Worm (Caenorhabditis elegans) whole organism, L2 larva: ENCODE results near the gene ZK177.1.
"Not testable (repeated sequence)": the region's sequence is repeated elsewhere in the genome, so short reads cannot be mapped to it uniquely, and the experiment has no call there.

Source experiments
- aly-2 ChIP-seq: fragments of 150-350 bp; optimal IDR thresholded peaks from 2 replicates; lab custom pipeline; 2014; ENCODE audit warnings: missing biosample characterization, missing genetic modification characterization
- ama-1 ChIP-seq: fragments of 150-350 bp; optimal IDR thresholded peaks from 2 replicates; lab custom pipeline; 2018; ENCODE audit warnings: inconsistent platforms
- egl-27 ChIP-seq: sonication (generic microtip); optimal IDR thresholded peaks from 3 replicates; lab custom pipeline; 2017; ENCODE audit warnings: missing biosample characterization, missing genetic modification reagents, missing genetic modification characterization
- elt-1 ChIP-seq: fragments of 150-350 bp; optimal IDR thresholded peaks from 2 replicates; lab custom pipeline; 2014; ENCODE audit warnings: missing biosample characterization, missing genetic modification characterization
- lin-13 ChIP-seq: fragments of 150-350 bp; optimal IDR thresholded peaks from 2 replicates; lab custom pipeline; 2014; ENCODE audit warnings: missing biosample characterization, missing genetic modification reagents, missing genetic modification characterization
- lsy-2 ChIP-seq, 2 experiments: fragments of 150-350 bp in 1 of 2; sonication (generic microtip) in 1 of 2; optimal IDR thresholded peaks; 2 replicates each; lab custom pipeline; 2014 to 2017; ENCODE audit warnings: missing biosample characterization in 2 of 2, missing genetic modification characterization in 2 of 2
- mbf-1 ChIP-seq: sonication (generic microtip); optimal IDR thresholded peaks from 2 replicates; lab custom pipeline; 2017; ENCODE audit warnings: missing biosample characterization, missing genetic modification characterization
- nhr-21 ChIP-seq: fragments of 150-350 bp; optimal IDR thresholded peaks from 2 replicates; lab custom pipeline; 2014; ENCODE audit warnings: missing biosample characterization, missing genetic modification characterization
- snpc-4 ChIP-seq: fragments of 150-350 bp; optimal IDR thresholded peaks from 2 replicates; lab custom pipeline; 2014; ENCODE audit warnings: missing biosample characterization, missing genetic modification characterization
- ztf-11 ChIP-seq: sonication (generic microtip); optimal IDR thresholded peaks from 2 replicates; lab custom pipeline; 2017; ENCODE audit warnings: missing biosample characterization, missing genetic modification characterization

- TF ChIP-seq lin-13 (GFP tag; lab: Kevin White, UChicago); ama-1 (lab: Kevin White, UChicago); aly-2 (tag; lab: Kevin White, UChicago); lsy-2 (tag; optimal IDR thresholded peaks at IDR 0.05; lab: Kevin White, UChicago); snpc-4 (tag; lab: Kevin White, UChicago); egl-27 (tag; lab: Kevin White, UChicago); mbf-1 (tag; lab: Kevin White, UChicago); elt-1 (tag; lab: Kevin White, UChicago); ztf-11; nhr-21 (tag; lab: Kevin White, UChicago): not testable (repeated sequence)
Measured at ce11 chrII:5540113-5540512, 12.2 kb downstream of the ZK177.1 start, which contains the start of gene hlh-27.
